Fruit fly (Drosophila melanogaster) whole organism, embryonic: ENCODE data around the gene CG8236.

Experiments
- Asciz ChIP-seq: fragments of 200-800 bp; sonication (Bioruptor generic); optimal IDR thresholded peaks from 2 replicates; lab custom pipeline; 2017; ENCODE audit warnings: missing biosample characterization, mild to moderate bottlenecking, missing genetic modification characterization, missing genetic modification reagents
- Awh ChIP-seq: fragments of 200-800 bp; sonication (Bioruptor generic); IDR thresholded peaks from 2 replicates; pipeline ENCODE4, ENCODE4 v1.3.6; 2022; ENCODE audit warnings: missing biosample characterization, missing genetic modification characterization
- B-H2 ChIP-seq: fragments of 200-800 bp; sonication (Bioruptor generic); optimal IDR thresholded peaks from 2 replicates; lab custom pipeline; 2018; ENCODE audit warnings: missing biosample characterization, mild to moderate bottlenecking, missing genetic modification characterization
- Blimp-1 ChIP-seq: fragments of 200-800 bp; sonication (Bioruptor generic); optimal IDR thresholded peaks from 3 replicates; lab custom pipeline; 2018; ENCODE audit warnings: missing biosample characterization, missing genetic modification characterization, mild to moderate bottlenecking, moderate library complexity, missing genetic modification reagents
- CG10267 ChIP-seq: fragments of 200-800 bp; sonication (Bioruptor generic); optimal IDR thresholded peaks from 2 replicates; lab custom pipeline; 2018; ENCODE audit warnings: missing biosample characterization, mild to moderate bottlenecking, missing genetic modification characterization, moderate library complexity
- CG10979 ChIP-seq: fragments of 200-800 bp; sonication (Bioruptor generic); optimal IDR thresholded peaks from 2 replicates; lab custom pipeline; 2018; ENCODE audit warnings: missing biosample characterization, mild to moderate bottlenecking, missing genetic modification characterization, moderate library complexity
- CG14965 ChIP-seq: fragments of 200-800 bp; sonication (Bioruptor generic); optimal IDR thresholded peaks from 2 replicates; lab custom pipeline; 2016; ENCODE audit warnings: missing biosample characterization, missing genetic modification characterization, borderline replicate concordance
- CG17568 ChIP-seq: fragments of 200-800 bp; sonication (Bioruptor generic); optimal IDR thresholded peaks from 2 replicates; lab custom pipeline; 2018; ENCODE audit warnings: missing biosample characterization, mild to moderate bottlenecking, missing genetic modification characterization, moderate library complexity
- CG18262 ChIP-seq: fragments of 200-800 bp; optimal IDR thresholded peaks from 3 replicates; lab custom pipeline; 2019; ENCODE audit warnings: missing biosample characterization, mild to moderate bottlenecking, missing genetic modification characterization, moderate library complexity
- CG18764 ChIP-seq: fragments of 200-800 bp; sonication (Bioruptor generic); optimal IDR thresholded peaks from 3 replicates; lab custom pipeline; 2016; ENCODE audit warnings: missing biosample characterization, missing genetic modification characterization
- CG2120 ChIP-seq: fragments of 200-800 bp; sonication (Bioruptor generic); optimal IDR thresholded peaks from 3 replicates; lab custom pipeline; 2016; ENCODE audit warnings: missing biosample characterization, missing genetic modification characterization
- CG2202 ChIP-seq: fragments of 200-800 bp; sonication (Bioruptor generic); optimal IDR thresholded peaks from 2 replicates; lab custom pipeline; 2018; ENCODE audit warnings: missing biosample characterization, mild to moderate bottlenecking, missing genetic modification characterization
- CG34376 ChIP-seq: fragments of 200-800 bp; sonication (Bioruptor generic); optimal IDR thresholded peaks from 2 replicates; lab custom pipeline; 2018; ENCODE audit warnings: missing biosample characterization, mild to moderate bottlenecking, missing genetic modification characterization
- CG4707 ChIP-seq: fragments of 200-800 bp; sonication (Bioruptor generic); optimal IDR thresholded peaks from 2 replicates; lab custom pipeline; 2018; ENCODE audit warnings: missing biosample characterization, mild to moderate bottlenecking, missing genetic modification characterization, moderate library complexity
- CG4730 ChIP-seq: fragments of 200-800 bp; sonication (Bioruptor generic); IDR thresholded peaks from 2 replicates; pipeline ENCODE4 v1.3.6; 2022; ENCODE audit warnings: missing biosample characterization, missing genetic modification characterization
- CG6654 ChIP-seq: fragments of 200-800 bp; sonication (Bioruptor generic); optimal IDR thresholded peaks from 2 replicates; lab custom pipeline; 2017; ENCODE audit warnings: missing biosample characterization, mild to moderate bottlenecking, missing genetic modification characterization
- CG9437 ChIP-seq: fragments of 200-800 bp; sonication (Bioruptor generic); optimal IDR thresholded peaks from 2 replicates; lab custom pipeline; 2018; ENCODE audit warnings: missing biosample characterization, mild to moderate bottlenecking, missing genetic modification characterization
- Dad ChIP-seq: fragments of 200-800 bp; sonication (Bioruptor generic); optimal IDR thresholded peaks from 3 replicates; lab custom pipeline; 2016; ENCODE audit warnings: missing biosample characterization, missing genetic modification characterization
- Dbx ChIP-seq: fragments of 200-800 bp; sonication (Bioruptor generic); IDR thresholded peaks from 3 replicates; pipeline ENCODE4 v1.3.6; 2022; ENCODE audit warnings: missing biosample characterization, missing genetic modification characterization
- Drgx ChIP-seq: fragments of 200-800 bp; sonication (Bioruptor generic); IDR thresholded peaks from 2 replicates; pipeline ENCODE4 v1.3.6; 2022; ENCODE audit warnings: missing biosample characterization, missing genetic modification characterization
- Ets97D ChIP-seq: fragments of 200-800 bp; sonication (Bioruptor generic); optimal IDR thresholded peaks from 3 replicates; lab custom pipeline; 2016; ENCODE audit warnings: missing biosample characterization, missing genetic modification characterization
- Fer2 ChIP-seq: fragments of 200-800 bp; sonication (Bioruptor generic); optimal IDR thresholded peaks from 2 replicates; lab custom pipeline; 2018; ENCODE audit warnings: missing biosample characterization, mild to moderate bottlenecking, missing genetic modification characterization, moderate library complexity
- GATAe ChIP-seq: fragments of 200-800 bp; sonication (Bioruptor generic); conservative IDR thresholded peaks from 2 replicates; pipeline ENCODE4 v1.3.6; 2022; ENCODE audit warnings: missing biosample characterization, missing genetic modification characterization
- H15 ChIP-seq: fragments of 200-800 bp; sonication (Bioruptor generic); IDR thresholded peaks from 3 replicates; pipeline ENCODE4 v1.3.6; 2022; ENCODE audit warnings: missing biosample characterization, missing genetic modification characterization
- HmgD ChIP-seq: fragments of 200-800 bp; sonication (Bioruptor generic); optimal IDR thresholded peaks from 3 replicates; lab custom pipeline; 2016; ENCODE audit warnings: missing biosample characterization, missing genetic modification characterization
- Myb ChIP-seq: fragments of 200-800 bp; sonication (Bioruptor generic); optimal IDR thresholded peaks from 2 replicates; lab custom pipeline; 2016; ENCODE audit warnings: missing biosample characterization, missing genetic modification characterization
- NK7.1 ChIP-seq: fragments of 200-800 bp; sonication (Bioruptor generic); optimal IDR thresholded peaks from 3 replicates; lab custom pipeline; 2016; ENCODE audit warnings: missing biosample characterization, missing genetic modification characterization
- Pdp1 ChIP-seq, 2 experiments: fragments of 200-800 bp; sonication (Bioruptor generic); optimal IDR thresholded peaks; 3 replicates each; lab custom pipeline; 2016; ENCODE audit warnings: missing biosample characterization in 2 of 2, missing genetic modification characterization in 2 of 2, mild to moderate bottlenecking in 1 of 2, moderate library complexity in 1 of 2
- Ptx1 ChIP-seq: fragments of 200-800 bp; sonication (Bioruptor generic); IDR thresholded peaks from 2 replicates; pipeline ENCODE4 v1.3.6; 2022; ENCODE audit warnings: missing biosample characterization, missing genetic modification characterization
- Ravus ChIP-seq: fragments of 200-800 bp; sonication (Bioruptor generic); IDR thresholded peaks from 2 replicates; pipeline ENCODE4 v1.3.6; 2022; ENCODE audit warnings: missing biosample characterization, missing genetic modification characterization
- aop ChIP-seq: fragments of 200-800 bp; sonication (Bioruptor generic); IDR thresholded peaks from 2 replicates; pipeline ENCODE4 v1.3.6; 2022; ENCODE audit warnings: missing biosample characterization, missing genetic modification characterization
- ara ChIP-seq: fragments of 200-800 bp; sonication (Bioruptor generic); IDR thresholded peaks from 2 replicates; pipeline ENCODE4 v1.3.6; 2022; ENCODE audit warnings: missing biosample characterization, missing genetic modification characterization
- chinmo ChIP-seq: fragments of 200-800 bp; sonication (Bioruptor generic); IDR thresholded peaks from 4 replicates; pipeline ENCODE4 v1.3.6; 2022; ENCODE audit warnings: missing biosample characterization, missing genetic modification characterization; ENCODE audit not compliant: partially characterized antibody
- da ChIP-seq: fragments of 200-800 bp; sonication (Bioruptor generic); optimal IDR thresholded peaks from 2 replicates; lab custom pipeline; 2016; ENCODE audit warnings: missing biosample characterization, missing genetic modification characterization
- fd102C ChIP-seq: fragments of 200-800 bp; sonication (Bioruptor generic); optimal IDR thresholded peaks from 2 replicates; lab custom pipeline; 2018; ENCODE audit warnings: missing biosample characterization, mild to moderate bottlenecking, missing genetic modification characterization, moderate library complexity
- fru ChIP-seq: fragments of >200 bp; optimal IDR thresholded peaks from 2 replicates; lab custom pipeline; 2017
- gem ChIP-seq: fragments of 200-800 bp; sonication (Bioruptor generic); optimal IDR thresholded peaks from 2 replicates; lab custom pipeline; 2019; ENCODE audit warnings: missing biosample characterization, mild to moderate bottlenecking, missing genetic modification characterization, moderate library complexity
- gro ChIP-seq: fragments of 200-800 bp; sonication (Bioruptor generic); optimal IDR thresholded peaks from 2 replicates; lab custom pipeline; 2016; ENCODE audit warnings: missing biosample characterization, missing genetic modification characterization
- hb ChIP-seq: fragments of 200-800 bp; sonication (Bioruptor generic); IDR thresholded peaks from 3 replicates; pipeline ENCODE4 v1.3.6; 2022; ENCODE audit warnings: missing biosample characterization, missing genetic modification characterization; ENCODE audit not compliant: partially characterized antibody
- hth ChIP-seq: fragments of >200 bp; optimal IDR thresholded peaks from 2 replicates; lab custom pipeline; 2017; ENCODE audit warnings: inconsistent platforms
- kah ChIP-seq: fragments of 200-800 bp; sonication (Bioruptor generic); optimal IDR thresholded peaks from 2 replicates; lab custom pipeline; 2018; ENCODE audit warnings: missing biosample characterization, mild to moderate bottlenecking, missing genetic modification characterization
- lilli ChIP-seq: fragments of 200-800 bp; sonication (Bioruptor generic); optimal IDR thresholded peaks from 3 replicates; lab custom pipeline; 2016; ENCODE audit warnings: missing biosample characterization, missing genetic modification characterization
- mirr ChIP-seq: fragments of 200-800 bp; sonication (Bioruptor generic); optimal IDR thresholded peaks from 3 replicates; lab custom pipeline; 2018; ENCODE audit warnings: missing biosample characterization, mild to moderate bottlenecking, missing genetic modification characterization
- nmo ChIP-seq: fragments of 200-800 bp; sonication (Bioruptor generic); optimal IDR thresholded peaks from 2 replicates; lab custom pipeline; 2018; ENCODE audit warnings: missing biosample characterization, mild to moderate bottlenecking, missing genetic modification characterization, moderate library complexity
- pb ChIP-seq: fragments of 200-800 bp; sonication (Bioruptor generic); optimal IDR thresholded peaks from 3 replicates; lab custom pipeline; 2016; ENCODE audit warnings: missing biosample characterization, missing genetic modification characterization
- row ChIP-seq: fragments of 200-800 bp; sonication (Bioruptor generic); IDR thresholded peaks from 3 replicates; pipeline ENCODE4 v1.3.6; 2022; ENCODE audit warnings: missing biosample characterization, missing genetic modification characterization
- schlank ChIP-seq: fragments of 200-800 bp; sonication (Bioruptor generic); optimal IDR thresholded peaks from 2 replicates; lab custom pipeline; 2018; ENCODE audit warnings: missing biosample characterization, mild to moderate bottlenecking, missing genetic modification characterization
- z ChIP-seq: fragments of 200-800 bp; sonication (Bioruptor generic); IDR thresholded peaks from 3 replicates; pipeline ENCODE4 v1.3.6; 2022; ENCODE audit warnings: missing biosample characterization, missing genetic modification characterization
- zen2 ChIP-seq: fragments of 200-800 bp; sonication (Bioruptor generic); IDR thresholded peaks from 3 replicates; pipeline ENCODE4 v1.3.6; 2022; ENCODE audit warnings: missing biosample characterization, missing genetic modification characterization; ENCODE audit not compliant: partially characterized antibody

Gene CG8236

DNA sequence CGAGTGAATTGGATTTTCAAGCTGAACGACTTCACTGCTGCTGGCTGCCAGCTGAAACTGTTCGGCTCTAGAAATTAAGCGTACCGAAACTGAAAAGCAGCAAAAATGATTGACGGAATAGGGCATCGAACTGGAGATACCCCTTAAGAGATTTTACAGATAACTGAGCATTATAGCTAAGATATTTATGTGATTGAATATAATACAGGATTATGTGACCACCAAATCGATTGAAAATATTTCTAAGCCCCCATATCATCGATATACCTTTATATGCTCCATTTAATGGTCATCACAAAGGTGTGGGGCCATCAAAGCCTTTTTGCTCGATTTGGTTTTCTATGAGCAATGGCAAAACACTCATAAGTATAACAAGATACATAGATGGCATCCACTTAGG lies 15.6 kb downstream of the CG8236 start (continued):
- no peak for TF ChIP-seq CG14965
- peak; percentile 3 for TF ChIP-seq pb (GFP tag; lab: Kevin White, UChicago)
- no peak for TF ChIP-seq CG10267 (tag; lab: Kevin White, UChicago)
- peak; percentile 51; the same call in 2 of the 3 replicates for TF ChIP-seq Dbx (GFP tag; lab: Robert Waterston, UW)
- TF ChIP-seq GATAe (GFP tag; lab: Robert Waterston, UW): no peak
- TF ChIP-seq CG4707: no peak
- TF ChIP-seq Drgx (GFP tag; lab: Robert Waterston, UW): peak; percentile 76
- TF ChIP-seq B-H2: no peak
- 0 out of 2 replicates have a peak, but pooled peaks have one; percentile 2 for TF ChIP-seq Ravus (GFP tag; lab: Robert Waterston, UW)
- TF ChIP-seq CG9437 (GFP tag; lab: Kevin White, UChicago): no peak
- TF ChIP-seq aop: no peak
- TF ChIP-seq gem: no peak
- TF ChIP-seq Fer2 (tag; lab: Kevin White, UChicago): no peak
- TF ChIP-seq lilli (GFP tag; lab: Kevin White, UChicago): no peak
- TF ChIP-seq da (GFP tag; lab: Kevin White, UChicago): no peak
- no peak for TF ChIP-seq kah (GFP tag; lab: Kevin White, UChicago)
- no peak for TF ChIP-seq hb (GFP tag; lab: Robert Waterston, UW)
- no peak for TF ChIP-seq CG17568 (GFP tag; lab: Kevin White, UChicago)
- no peak for TF ChIP-seq NK7.1 (GFP tag; lab: Kevin White, UChicago)
- TF ChIP-seq CG6654: no peak
- no peak for TF ChIP-seq mirr (GFP tag; lab: Kevin White, UChicago)

DNA sequence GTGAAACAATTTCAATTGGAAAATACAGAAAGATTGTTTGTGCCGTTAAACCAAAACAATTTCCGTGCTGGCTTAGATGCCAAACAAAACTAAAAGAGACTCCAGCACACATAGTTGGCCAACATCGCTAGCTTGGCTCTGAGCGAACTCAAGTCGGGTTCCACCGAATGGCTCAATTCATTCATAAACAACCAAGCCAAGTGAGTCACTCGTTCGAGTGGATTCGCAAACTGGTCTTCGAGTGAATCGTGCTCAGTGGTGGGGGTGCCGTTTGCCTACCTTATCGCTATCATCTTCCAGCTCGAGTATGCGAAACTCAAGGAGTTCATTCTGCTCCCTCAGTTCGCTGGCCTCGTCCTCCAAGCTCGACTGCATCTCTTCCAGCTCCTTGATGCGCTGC lies 16.3 kb downstream of the CG8236 start:
- TF ChIP-seq gro (GFP tag; lab: Kevin White, UChicago) (no peak), Dad (GFP tag; lab: Kevin White, UChicago) (no peak), CG2120 (GFP tag; lab: Kevin White, UChicago) (no peak), CG18764 (GFP tag; lab: Kevin White, UChicago) (no peak), zen2 (GFP tag; lab: Robert Waterston, UW) (0 out of 3 replicates have a peak, but pooled peaks have one; percentile 19), ara (GFP tag; lab: Robert Waterston, UW) (no peak), CG34376 (GFP tag; lab: Kevin White, UChicago) (no peak), z (peak; percentile 95), CG4730 (GFP tag; lab: Robert Waterston, UW) (no peak), CG2202 (tag; lab: Kevin White, UChicago) (no peak), chinmo (0 out of 4 replicates have a peak, but pooled peaks have one; percentile 33), schlank (tag; lab: Kevin White, UChicago) (no peak)

DNA sequence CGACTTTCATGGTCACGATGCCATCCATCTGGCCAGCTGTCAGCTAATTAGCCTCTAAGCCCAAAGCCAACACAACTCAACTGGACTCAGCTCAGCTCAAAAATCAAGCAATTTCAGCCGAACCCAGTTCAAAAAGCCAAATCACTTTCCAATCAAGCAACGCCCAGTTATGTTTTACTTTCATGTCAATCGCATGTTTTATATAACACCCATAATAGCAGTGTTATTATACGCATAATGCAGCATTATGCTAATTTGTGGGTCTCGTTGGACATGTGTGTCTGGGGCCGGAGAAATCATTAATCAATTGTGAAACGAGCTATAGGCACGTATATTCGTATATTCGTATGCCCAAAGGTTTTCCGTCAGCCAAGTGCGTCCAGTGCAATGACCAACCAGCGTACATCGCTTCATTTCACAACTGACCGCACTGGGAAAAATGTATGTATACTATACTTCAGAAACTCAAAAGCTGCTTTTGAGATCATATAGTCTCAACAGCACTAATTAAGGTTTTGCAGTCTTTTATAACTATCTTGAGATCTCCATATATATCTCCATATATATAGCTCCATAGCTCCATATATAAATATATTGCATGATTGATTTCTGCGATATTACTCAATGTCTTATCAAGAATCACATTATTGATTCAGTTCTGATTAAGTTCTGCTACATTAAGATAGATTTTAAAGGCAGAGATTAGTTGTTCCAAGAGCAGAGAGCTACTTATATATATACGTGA lies 18.5 kb downstream of the CG8236 start:
- TF ChIP-seq Ptx1 (GFP tag; lab: Robert Waterston, UW) (no peak), Awh (GFP tag; lab: Robert Waterston, UW) (0 out of 2 replicates have a peak, but pooled peaks have one; percentile 22), Ets97D (GFP tag; lab: Kevin White, UChicago) (no peak), Blimp-1 (GFP tag; lab: Kevin White, UChicago) (peak; percentile 64), HmgD (no peak), CG10979 (tag; lab: Kevin White, UChicago) (peak; percentile 44), CG18262 (tag; lab: Kevin White, UChicago) (peak; percentile 25), fd102C (GFP tag; lab: Kevin White, UChicago) (no peak), H15 (GFP tag; lab: Robert Waterston, UW) (no peak), Myb (GFP tag; lab: Kevin White, UChicago) (no peak), fru (no peak), row (GFP tag; lab: Robert Waterston, UW) (no peak), zen2 (GFP tag; lab: Robert Waterston, UW) (no peak), aop (no peak), Asciz (GFP tag; lab: Kevin White, UChicago) (peak; percentile 9), Pdp1 (GFP tag; optimal IDR thresholded peaks at IDR 0.05; lab: Kevin White, UChicago) (peak in 1 of 2 experiments; percentile 58), nmo (GFP tag; lab: Kevin White, UChicago) (peak; percentile 29), hth (lab: Kevin White, UChicago) (no peak)
